Worm (Caenorhabditis elegans) whole organism, L4/young adult: Measurements from ENCODE around the gene fbxo-11.2.

ENCODE experiments used
- W03F9.2 ChIP-seq: fragments of 150-350 bp; optimal IDR thresholded peaks from 2 replicates; lab custom pipeline; 2014; ENCODE audit warnings: missing biosample characterization, missing genetic modification characterization
- dao-5 ChIP-seq: sonication (generic microtip); optimal IDR thresholded peaks from 2 replicates; lab custom pipeline; 2016; ENCODE audit warnings: missing genotype, missing genetic modification characterization, moderate library complexity, missing compliant biosample characterization
- him-1 ChIP-seq: sonication (generic microtip); optimal IDR thresholded peaks from 2 replicates; lab custom pipeline; 2016; ENCODE audit warnings: missing genotype, missing genetic modification reagents, missing genetic modification characterization, missing compliant biosample characterization

- TF ChIP-seq W03F9.2 (tag; lab: Kevin White, UChicago), result no peak
- no peak for TF ChIP-seq dao-5 (tag; lab: Kevin White, UChicago)
- TF ChIP-seq him-1 (tag; lab: Kevin White, UChicago), result no peak
Measured at ce11 chrIII:996564-996963, 56.5 kb downstream of the fbxo-11.2 start.
